Worm (Caenorhabditis elegans) whole organism, mixed stage, embryonic: ENCODE measurements around the gene ubc-23.

ENCODE experiments used
- M03D4.4 ChIP-seq: sonication (generic microtip); optimal IDR thresholded peaks from 2 replicates; lab custom pipeline; 2017; ENCODE audit warnings: mild to moderate bottlenecking, missing genetic modification characterization, missing compliant biosample characterization
- bed-3 ChIP-seq: fragments of 200-800 bp; sonication (Bioruptor generic); optimal IDR thresholded peaks from 3 replicates; lab custom pipeline; 2018; ENCODE audit warnings: mild to moderate bottlenecking, missing genetic modification characterization, moderate library complexity, missing compliant biosample characterization
- blmp-1 ChIP-seq: fragments of 150-350 bp; optimal IDR thresholded peaks from 2 replicates; lab custom pipeline; 2014; ENCODE audit warnings: missing biosample characterization, missing genetic modification characterization
- ceh-39 ChIP-seq: fragments of 150-350 bp; optimal IDR thresholded peaks from 2 replicates; lab custom pipeline; 2014; ENCODE audit warnings: missing biosample characterization, missing genetic modification characterization
- ceh-83 ChIP-seq: fragments of 200-800 bp; sonication (Bioruptor generic); optimal IDR thresholded peaks from 2 replicates; lab custom pipeline; 2018; ENCODE audit warnings: mild to moderate bottlenecking, missing genetic modification characterization, missing compliant biosample characterization
- ces-1 ChIP-seq: fragments of 150-350 bp; optimal IDR thresholded peaks from 2 replicates; lab custom pipeline; 2014; ENCODE audit warnings: missing biosample characterization, missing genetic modification reagents, missing genetic modification characterization
- cnd-1 ChIP-seq: fragments of 200-800 bp; sonication (Bioruptor generic); optimal IDR thresholded peaks from 2 replicates; lab custom pipeline; 2018; ENCODE audit warnings: mild to moderate bottlenecking, missing genetic modification characterization, missing compliant biosample characterization
- drap-1 ChIP-seq: fragments of 200-800 bp; sonication (Bioruptor generic); optimal IDR thresholded peaks from 3 replicates; lab custom pipeline; 2018; ENCODE audit warnings: mild to moderate bottlenecking, missing genetic modification characterization, missing compliant biosample characterization
- elt-3 ChIP-seq: fragments of 150-350 bp; optimal IDR thresholded peaks from 2 replicates; lab custom pipeline; 2014; ENCODE audit warnings: missing biosample characterization, missing genetic modification characterization
- flh-1 ChIP-seq: fragments of 200-800 bp; sonication (Bioruptor generic); optimal IDR thresholded peaks from 2 replicates; lab custom pipeline; 2018; ENCODE audit warnings: mild to moderate bottlenecking, missing genetic modification characterization, moderate library complexity, missing compliant biosample characterization
- ham-2 ChIP-seq: fragments of 200-800 bp; sonication (Bioruptor generic); optimal IDR thresholded peaks from 2 replicates; lab custom pipeline; 2018; ENCODE audit warnings: mild to moderate bottlenecking, missing genetic modification characterization, missing compliant biosample characterization
- hlh-1 ChIP-seq: fragments of 150-350 bp; optimal IDR thresholded peaks from 2 replicates; lab custom pipeline; 2014; ENCODE audit warnings: missing biosample characterization, missing genetic modification reagents, missing genetic modification characterization
- lin-13 ChIP-seq: fragments of 150-350 bp; optimal IDR thresholded peaks from 2 replicates; lab custom pipeline; 2014; ENCODE audit warnings: missing biosample characterization, missing genetic modification characterization
- lsy-2 ChIP-seq: fragments of 150-350 bp; optimal IDR thresholded peaks from 2 replicates; lab custom pipeline; 2014; ENCODE audit warnings: missing biosample characterization, missing genetic modification characterization
- mep-1 ChIP-seq: fragments of 150-350 bp; optimal IDR thresholded peaks from 2 replicates; lab custom pipeline; 2017; ENCODE audit warnings: missing biosample characterization, missing genetic modification reagents, missing genetic modification characterization, inconsistent platforms
- nhr-237 ChIP-seq: fragments of 150-350 bp; optimal IDR thresholded peaks from 2 replicates; lab custom pipeline; 2014; ENCODE audit warnings: missing biosample characterization, missing genetic modification characterization
- nhr-28 ChIP-seq: fragments of 150-350 bp; optimal IDR thresholded peaks from 2 replicates; lab custom pipeline; 2014; ENCODE audit warnings: missing biosample characterization, missing genetic modification characterization
- nhr-76 ChIP-seq: sonication (generic microtip); optimal IDR thresholded peaks from 2 replicates; lab custom pipeline; 2017; ENCODE audit warnings: missing biosample characterization, missing genetic modification characterization
- pha-4 ChIP-seq: fragments of 150-350 bp; optimal IDR thresholded peaks from 2 replicates; lab custom pipeline; 2018; ENCODE audit warnings: missing biosample characterization, missing genetic modification reagents, missing genetic modification characterization
- sem-2 ChIP-seq: fragments of 200-800 bp; sonication (Bioruptor generic); optimal IDR thresholded peaks from 2 replicates; lab custom pipeline; 2018; ENCODE audit warnings: mild to moderate bottlenecking, missing genetic modification characterization, missing compliant biosample characterization
- snpc-4 ChIP-seq: fragments of 150-350 bp; optimal IDR thresholded peaks from 2 replicates; lab custom pipeline; 2014; ENCODE audit warnings: missing biosample characterization, missing genetic modification characterization
- sptf-1 ChIP-seq: sonication (generic microtip); optimal IDR thresholded peaks from 2 replicates; lab custom pipeline; 2017; ENCODE audit warnings: mild to moderate bottlenecking, missing genetic modification characterization, moderate library complexity, missing compliant biosample characterization
- tbx-8 ChIP-seq: fragments of 200-800 bp; sonication (Bioruptor generic); optimal IDR thresholded peaks from 2 replicates; lab custom pipeline; 2018; ENCODE audit warnings: mild to moderate bottlenecking, missing genetic modification characterization, moderate library complexity, missing compliant biosample characterization
- unc-120 ChIP-seq: sonication (generic microtip); optimal IDR thresholded peaks from 2 replicates; lab custom pipeline; 2017; ENCODE audit warnings: missing genetic modification characterization, missing compliant biosample characterization; ENCODE audit not compliant: poor library complexity, severe bottlenecking
- unc-62 ChIP-seq: fragments of 150-350 bp; optimal IDR thresholded peaks from 2 replicates; lab custom pipeline; 2014; ENCODE audit warnings: missing biosample characterization, missing genetic modification reagents, missing genetic modification characterization
- ztf-11 ChIP-seq: fragments of 150-350 bp; optimal IDR thresholded peaks from 2 replicates; lab custom pipeline; 2014; ENCODE audit warnings: missing biosample characterization, missing genetic modification characterization

ubc-23 gene

ce11 chrX:8800983-8801382 is 43.1 kb upstream of the ubc-23 start:
- TF ChIP-seq sem-2 (no peak), mep-1 (tag; lab: Kevin White, UChicago) (no peak), ces-1 (GFP tag; lab: Kevin White, UChicago) (peak; percentile 92), ztf-11 (tag; lab: Kevin White, UChicago) (no peak), M03D4.4 (tag; lab: Kevin White, UChicago) (no peak)

- TF ChIP-seq hlh-1 (tag; lab: Kevin White, UChicago), result no peak
- no peak for TF ChIP-seq tbx-8 (GFP tag; lab: Kevin White, UChicago)
- TF ChIP-seq lsy-2 (tag; lab: Kevin White, UChicago), result no peak
- TF ChIP-seq ztf-11 (tag; lab: Kevin White, UChicago), result no peak
- TF ChIP-seq nhr-28 (tag; lab: Kevin White, UChicago), result no peak
- no peak for TF ChIP-seq pha-4 (tag; lab: Kevin White, UChicago)
- no peak for TF ChIP-seq unc-62 (GFP tag; lab: Kevin White, UChicago)
Observed at ce11 chrX:8805475-8805874, 38.6 kb upstream of the ubc-23 start.

DNA sequence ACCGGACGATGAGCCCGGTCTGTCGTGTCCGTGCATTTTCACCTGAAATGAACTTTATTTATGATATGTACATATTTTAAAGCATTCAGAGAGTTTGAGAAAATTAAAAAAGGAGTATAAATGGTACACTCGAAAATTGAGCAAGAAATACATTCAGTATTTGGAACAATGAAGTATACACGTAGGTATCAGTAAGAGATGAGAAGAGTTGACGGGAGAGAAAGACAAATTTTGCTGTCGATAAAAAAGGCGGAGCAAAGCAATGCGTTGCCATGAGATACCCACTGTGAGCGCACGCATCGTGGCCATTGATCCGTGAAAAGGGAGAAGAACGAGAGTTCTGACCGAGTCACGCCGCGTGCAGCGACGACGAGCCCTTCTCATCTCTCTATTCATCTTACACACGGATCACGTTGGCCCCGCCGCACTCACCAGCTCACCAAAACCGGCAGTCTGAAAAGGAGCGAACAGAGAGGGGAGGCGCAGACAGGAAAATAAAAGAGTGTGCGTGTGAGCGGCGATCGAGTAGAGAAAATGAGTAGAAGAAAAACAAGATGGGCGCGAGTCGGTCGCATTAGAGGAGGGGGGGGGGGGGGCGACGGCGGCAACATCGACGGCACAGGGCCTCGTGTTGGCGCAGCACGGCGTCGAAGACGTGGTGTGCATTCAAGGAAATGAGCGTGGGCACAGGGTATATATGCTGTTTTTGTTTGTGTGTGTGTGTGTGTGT is 37.9 kb upstream of the ubc-23 start, which contains the start of gene R04E5.8:
Gene R04E5.8, minus strand, starts transcription at position 51 of the 730 bp plus-strand sequence.
- TF ChIP-seq M03D4.4 (tag; lab: Kevin White, UChicago) (no peak), nhr-237 (tag; lab: Kevin White, UChicago) (no peak), unc-120 (tag; lab: Kevin White, UChicago) (peak; percentile 48)

DNA sequence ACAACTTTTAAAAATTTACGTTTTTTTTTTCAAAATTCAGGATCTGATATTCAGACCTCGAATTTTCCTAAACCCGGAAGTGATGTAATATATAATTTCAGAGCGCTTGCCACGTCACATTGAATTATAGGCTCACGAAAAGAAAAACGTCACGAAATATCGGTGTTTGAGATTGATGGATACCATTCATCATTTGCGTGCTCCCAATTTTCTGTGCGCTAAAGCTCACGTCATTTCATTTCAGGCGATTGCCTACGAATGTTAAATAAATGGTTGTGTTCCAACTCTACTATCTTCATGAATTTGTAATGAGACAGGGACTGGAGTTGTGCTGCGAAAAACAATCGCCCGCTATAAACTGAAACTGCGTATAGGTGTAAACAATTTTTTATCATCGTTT is 35.3 kb upstream of the ubc-23 start:
- no peak for TF ChIP-seq ceh-83 (GFP tag; lab: Kevin White, UChicago)

DNA sequence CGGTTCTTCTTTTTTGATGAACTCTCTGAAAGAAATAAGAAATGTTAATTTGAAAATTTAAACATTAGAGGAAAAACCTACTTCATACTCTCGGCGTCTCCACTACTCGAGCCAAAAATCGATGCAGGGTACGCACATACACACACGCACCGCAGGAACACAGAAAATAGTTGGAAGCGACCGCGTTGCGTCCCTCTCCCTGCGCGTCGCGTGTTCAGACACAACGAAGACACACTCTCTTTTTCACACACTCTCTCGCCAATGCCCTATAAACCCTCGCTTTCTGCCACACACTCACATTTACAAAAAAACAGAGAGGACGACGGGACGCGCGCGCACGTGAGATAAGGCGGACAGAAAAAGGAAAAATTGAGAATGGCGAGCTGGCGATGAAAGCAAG is 33.2 kb upstream of the ubc-23 start, which contains the start of gene R04E5.9:
Gene R04E5.9, minus strand, starts transcription at position 235 of the 400 bp plus-strand sequence.
- peak; percentile 66 for TF ChIP-seq ceh-39 (tag; lab: Kevin White, UChicago)
- TF ChIP-seq pha-4 (tag; lab: Kevin White, UChicago), result peak; percentile 75
- TF ChIP-seq ham-2, result peak; percentile 1
- peak; percentile 54 for TF ChIP-seq cnd-1
- TF ChIP-seq mep-1 (tag; lab: Kevin White, UChicago), result peak; percentile 56
- peak; percentile 69 for TF ChIP-seq unc-120 (tag; lab: Kevin White, UChicago)
- TF ChIP-seq lsy-2 (tag; lab: Kevin White, UChicago), result peak; percentile 26
- TF ChIP-seq ceh-83 (GFP tag; lab: Kevin White, UChicago), result peak; percentile 29
- peak; percentile 76 for TF ChIP-seq sptf-1 (tag; lab: Kevin White, UChicago)
- TF ChIP-seq blmp-1 (tag; lab: Kevin White, UChicago), result no peak
- peak; percentile 48 for TF ChIP-seq unc-62 (GFP tag; lab: Kevin White, UChicago)
- no peak for TF ChIP-seq ztf-11 (tag; lab: Kevin White, UChicago)
- TF ChIP-seq elt-3, result no peak
- TF ChIP-seq ces-1 (GFP tag; lab: Kevin White, UChicago), result peak; percentile 56
- TF ChIP-seq flh-1, result no peak
- no peak for TF ChIP-seq nhr-28 (tag; lab: Kevin White, UChicago)
- peak; percentile 64 for TF ChIP-seq nhr-237 (tag; lab: Kevin White, UChicago)
- TF ChIP-seq lin-13, result peak; percentile 30
- no peak for TF ChIP-seq bed-3
- peak; percentile 20 for TF ChIP-seq drap-1 (GFP tag; lab: Kevin White, UChicago)
- TF ChIP-seq hlh-1 (tag; lab: Kevin White, UChicago), result peak; percentile 50
- no peak for TF ChIP-seq snpc-4 (tag; lab: Kevin White, UChicago)
- peak; percentile 29 for TF ChIP-seq M03D4.4 (tag; lab: Kevin White, UChicago)
- TF ChIP-seq, all 35 proteins: peak for 16

DNA sequence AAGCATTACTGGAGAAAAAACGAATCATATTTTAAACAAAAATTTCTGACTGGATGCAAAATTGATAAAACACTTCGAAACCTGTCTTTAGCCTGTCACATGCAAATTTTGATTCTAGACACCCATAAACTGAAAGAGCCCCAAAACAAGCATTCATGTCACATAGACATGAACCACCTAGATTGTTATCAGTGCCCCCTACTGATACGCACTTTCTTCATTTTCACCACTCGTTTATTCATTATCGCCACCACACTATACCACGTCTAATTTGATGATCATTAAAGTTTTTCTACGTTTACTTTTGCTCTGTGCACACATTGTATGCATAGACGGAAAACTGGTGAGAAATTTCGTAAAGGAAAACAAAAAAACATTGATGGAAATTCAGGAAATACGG is 32.2 kb upstream of the ubc-23 start, which contains the start of gene cnnm-2:
Gene cnnm-2, plus strand, starts transcription at position 190 of the 400 bp plus-strand sequence.
- TF ChIP-seq nhr-76 (tag; lab: Kevin White, UChicago), result no peak
- TF ChIP-seq lsy-2 (tag; lab: Kevin White, UChicago), result no peak
- no peak for TF ChIP-seq nhr-28 (tag; lab: Kevin White, UChicago)
- TF ChIP-seq ceh-39 (tag; lab: Kevin White, UChicago), result no peak
